Worm (Caenorhabditis elegans) whole organism, young adult: ENCODE measurements around the gene R04D3.2.

Source experiments
- B0019.2 ChIP-seq: fragments of 200-800 bp; sonication (Bioruptor generic); conservative IDR thresholded peaks from 2 replicates; pipeline ENCODE4 v1.3.6; 2022; ENCODE audit warnings: missing genetic modification reagents, missing genetic modification characterization, missing compliant biosample characterization
- B0336.3 ChIP-seq: fragments of 200-800 bp; sonication (Bioruptor generic); IDR thresholded peaks from 2 replicates; pipeline ENCODE4 v1.3.6; 2022; ENCODE audit warnings: missing genetic modification characterization, missing compliant biosample characterization
- D2030.7 ChIP-seq: fragments of 200-800 bp; sonication (Bioruptor generic); IDR thresholded peaks from 2 replicates; pipeline ENCODE4 v1.3.6; 2022; ENCODE audit warnings: missing genetic modification reagents, missing genetic modification characterization, missing compliant biosample characterization
- F22D6.2 ChIP-seq: sonication (generic microtip); optimal IDR thresholded peaks from 2 replicates; lab custom pipeline; 2016; ENCODE audit warnings: mild to moderate bottlenecking, missing genetic modification characterization, missing compliant biosample characterization
- F39B2.1 ChIP-seq: fragments of 200-800 bp; sonication (Bioruptor generic); IDR thresholded peaks from 2 replicates; pipeline ENCODE4 v1.3.6; 2022; ENCODE audit warnings: missing genetic modification reagents, missing genetic modification characterization, missing compliant biosample characterization
- F55B11.4 ChIP-seq: sonication (generic microtip); optimal IDR thresholded peaks from 2 replicates; lab custom pipeline; 2016; ENCODE audit warnings: missing compliant biosample characterization, missing genetic modification characterization, borderline replicate concordance; ENCODE audit not compliant: insufficient read depth
- F57C9.4 ChIP-seq: sonication (generic microtip); optimal IDR thresholded peaks from 2 replicates; lab custom pipeline; 2017; ENCODE audit warnings: mild to moderate bottlenecking, missing genetic modification characterization, missing compliant biosample characterization
- K12H6.12 ChIP-seq: fragments of 200-800 bp; sonication (Bioruptor generic); optimal IDR thresholded peaks from 2 replicates; lab custom pipeline; 2018; ENCODE audit warnings: mild to moderate bottlenecking, missing genetic modification characterization, missing compliant biosample characterization
- ZK185.1 ChIP-seq: sonication (generic microtip); optimal IDR thresholded peaks from 2 replicates; lab custom pipeline; 2016; ENCODE audit warnings: mild to moderate bottlenecking, missing genetic modification characterization, missing compliant biosample characterization; ENCODE audit not compliant: poor library complexity, severe bottlenecking
- ama-1 ChIP-seq, 3 experiments: fragments of 150-350 bp in 1 of 3; sonication (generic microtip) in 2 of 3; optimal IDR thresholded peaks; 2 replicates each; lab custom pipeline; 2014 to 2018; ENCODE audit warnings: missing biosample characterization in 2 of 3, missing genetic modification characterization in 2 of 3, missing genetic modification reagents in 2 of 3
- aptf-2 ChIP-seq: fragments of 200-800 bp; sonication (Bioruptor generic); conservative IDR thresholded peaks from 2 replicates; pipeline ENCODE4 v1.3.6; 2022; ENCODE audit warnings: missing genetic modification reagents, missing genetic modification characterization, missing compliant biosample characterization
- aptf-3 ChIP-seq: fragments of 200-800 bp; sonication (Bioruptor generic); IDR thresholded peaks from 2 replicates; pipeline ENCODE4 v1.3.6; 2022; ENCODE audit warnings: missing genetic modification characterization, missing compliant biosample characterization
- atf-7 ChIP-seq: sonication (generic microtip); optimal IDR thresholded peaks from 2 replicates; lab custom pipeline; 2017; ENCODE audit warnings: mild to moderate bottlenecking, missing genetic modification characterization, missing compliant biosample characterization
- bed-2 ChIP-seq: fragments of 200-800 bp; sonication (Bioruptor generic); IDR thresholded peaks from 2 replicates; pipeline ENCODE4 v1.3.6; 2022; ENCODE audit warnings: missing genetic modification reagents, missing genetic modification characterization, missing compliant biosample characterization
- cebp-1 ChIP-seq, 2 experiments: fragments of 200-800 bp in 1 of 2; sonication (Bioruptor generic) in 1 of 2; sonication (generic microtip) in 1 of 2; IDR thresholded peaks in 1 of 2; optimal IDR thresholded peaks in 1 of 2; 2 replicates each; pipeline versions ENCODE4 v1.3.6 to Lab custom; 2017 to 2022; ENCODE audit warnings: missing compliant biosample characterization in 2 of 2, missing genetic modification characterization in 2 of 2, mild to moderate bottlenecking in 1 of 2, missing genetic modification reagents in 1 of 2, moderate library complexity in 1 of 2
- ceh-27 ChIP-seq: fragments of 200-800 bp; sonication (Bioruptor generic); optimal IDR thresholded peaks from 2 replicates; lab custom pipeline; 2018; ENCODE audit warnings: mild to moderate bottlenecking, missing genetic modification characterization, moderate library complexity, missing compliant biosample characterization
- ceh-79 ChIP-seq: sonication (generic microtip); optimal IDR thresholded peaks from 2 replicates; lab custom pipeline; 2017; ENCODE audit warnings: mild to moderate bottlenecking, missing genetic modification characterization, missing compliant biosample characterization
- dox-1 ChIP-seq: fragments of 200-800 bp; sonication (Bioruptor generic); IDR thresholded peaks from 2 replicates; pipeline ENCODE4 v1.3.6; 2022; ENCODE audit warnings: missing genetic modification reagents, missing genetic modification characterization, missing compliant biosample characterization
- dpl-1 ChIP-seq: fragments of 150-350 bp; optimal IDR thresholded peaks from 2 replicates; lab custom pipeline; 2014; ENCODE audit warnings: missing biosample characterization, missing genetic modification reagents, missing genetic modification characterization
- ets-4 ChIP-seq: fragments of 200-800 bp; sonication (Bioruptor generic); optimal IDR thresholded peaks from 2 replicates; lab custom pipeline; 2018; ENCODE audit warnings: mild to moderate bottlenecking, missing genetic modification characterization, missing compliant biosample characterization
- fkh-3 ChIP-seq: sonication (generic microtip); optimal IDR thresholded peaks from 2 replicates; lab custom pipeline; 2016; ENCODE audit warnings: mild to moderate bottlenecking, missing genetic modification characterization, missing compliant biosample characterization
- hlh-26 ChIP-seq: fragments of 200-800 bp; sonication (Bioruptor generic); conservative IDR thresholded peaks from 2 replicates; pipeline ENCODE4 v1.3.6; 2022; ENCODE audit warnings: missing genetic modification reagents, missing genetic modification characterization, missing compliant biosample characterization
- hmg-1.2 ChIP-seq: fragments of 200-800 bp; sonication (Bioruptor generic); IDR thresholded peaks from 2 replicates; pipeline ENCODE4 v1.3.6; 2022; ENCODE audit warnings: missing genetic modification reagents, missing genetic modification characterization, missing compliant biosample characterization
- lag-1 ChIP-seq: fragments of 200-800 bp; sonication (Bioruptor generic); IDR thresholded peaks from 2 replicates; pipeline ENCODE4 v1.3.6; 2022; ENCODE audit warnings: missing genetic modification reagents, missing genetic modification characterization, missing compliant biosample characterization
- let-526 ChIP-seq: fragments of 200-800 bp; sonication (Bioruptor generic); IDR thresholded peaks from 2 replicates; pipeline ENCODE4 v1.3.6; 2022; ENCODE audit warnings: missing genetic modification reagents, missing genetic modification characterization, missing compliant biosample characterization
- let-607 ChIP-seq, 2 experiments: fragments of 200-800 bp in 1 of 2; sonication (Bioruptor generic) in 1 of 2; sonication (generic microtip) in 1 of 2; optimal IDR thresholded peaks; 2 replicates each; lab custom pipeline; 2016 to 2018; ENCODE audit warnings: mild to moderate bottlenecking in 2 of 2, missing compliant biosample characterization in 2 of 2, missing genetic modification characterization in 2 of 2, moderate library complexity in 2 of 2, missing genotype in 1 of 2
- lin-40 ChIP-seq: sonication (generic microtip); optimal IDR thresholded peaks from 2 replicates; lab custom pipeline; 2016; ENCODE audit warnings: missing genetic modification characterization, mild to moderate bottlenecking, missing compliant biosample characterization, missing genotype, missing genetic modification reagents
- nhr-80 ChIP-seq: sonication (generic microtip); optimal IDR thresholded peaks from 2 replicates; lab custom pipeline; 2016; ENCODE audit warnings: missing genetic modification characterization, missing compliant biosample characterization
- pha-4 ChIP-seq: fragments of 150-350 bp; sonication (generic microtip); optimal IDR thresholded peaks from 2 replicates; lab custom pipeline; 2014; ENCODE audit warnings: missing biosample characterization, missing genetic modification reagents, missing genetic modification characterization
- repo-1 ChIP-seq: sonication (generic microtip); optimal IDR thresholded peaks from 2 replicates; lab custom pipeline; 2017; ENCODE audit warnings: mild to moderate bottlenecking, missing genetic modification characterization, missing compliant biosample characterization
- sdz-38 ChIP-seq: sonication (generic microtip); optimal IDR thresholded peaks from 2 replicates; lab custom pipeline; 2016; ENCODE audit warnings: missing genotype, missing genetic modification characterization, missing compliant biosample characterization
- snpc-3.4 ChIP-seq: sonication (generic microtip); optimal IDR thresholded peaks from 2 replicates; lab custom pipeline; 2017; ENCODE audit warnings: missing genetic modification characterization, mild to moderate bottlenecking, missing compliant biosample characterization, antibody characterized with exemption, moderate library complexity, missing genotype, missing genetic modification reagents
- snpc-4 ChIP-seq, 5 experiments: fragments of 150-350 bp in 1 of 5; sonication (generic microtip) in 4 of 5; optimal IDR thresholded peaks; 2 replicates each; lab custom pipeline; 2014 to 2018; ENCODE audit warnings: missing genetic modification characterization in 5 of 5, missing biosample characterization in 3 of 5, antibody characterized with exemption in 2 of 5, mild to moderate bottlenecking in 2 of 5, missing compliant biosample characterization in 2 of 5, missing genotype in 2 of 5, moderate library complexity in 2 of 5, missing genetic modification reagents in 1 of 5
- tbp1 ChIP-seq: fragments of 200-800 bp; sonication (Bioruptor generic); optimal IDR thresholded peaks from 2 replicates; lab custom pipeline; 2018; ENCODE audit warnings: mild to moderate bottlenecking, missing genetic modification characterization, missing compliant biosample characterization
- ztf-22 ChIP-seq: fragments of 200-800 bp; sonication (Bioruptor generic); optimal IDR thresholded peaks from 2 replicates; lab custom pipeline; 2018; ENCODE audit warnings: mild to moderate bottlenecking, missing genetic modification characterization, moderate library complexity, missing compliant biosample characterization
- ztf-25 ChIP-seq: fragments of 200-800 bp; sonication (Bioruptor generic); IDR thresholded peaks from 2 replicates; pipeline ENCODE4 v1.3.6; 2022; ENCODE audit warnings: missing genetic modification reagents, missing genetic modification characterization, missing compliant biosample characterization
- ztf-28 ChIP-seq: fragments of 200-800 bp; sonication (Bioruptor generic); IDR thresholded peaks from 2 replicates; pipeline ENCODE4 v1.3.6; 2022; ENCODE audit warnings: missing genetic modification reagents, missing genetic modification characterization, missing compliant biosample characterization
- ztf-3 ChIP-seq: fragments of 200-800 bp; sonication (Bioruptor generic); optimal IDR thresholded peaks from 2 replicates; lab custom pipeline; 2018; ENCODE audit warnings: mild to moderate bottlenecking, missing genetic modification characterization, missing compliant biosample characterization
- ztf-6 ChIP-seq: fragments of 200-800 bp; sonication (Bioruptor generic); IDR thresholded peaks from 2 replicates; pipeline ENCODE4 v1.3.6; 2022; ENCODE audit warnings: missing genetic modification reagents, missing genetic modification characterization, missing compliant biosample characterization

R04D3.2 gene

DNA sequence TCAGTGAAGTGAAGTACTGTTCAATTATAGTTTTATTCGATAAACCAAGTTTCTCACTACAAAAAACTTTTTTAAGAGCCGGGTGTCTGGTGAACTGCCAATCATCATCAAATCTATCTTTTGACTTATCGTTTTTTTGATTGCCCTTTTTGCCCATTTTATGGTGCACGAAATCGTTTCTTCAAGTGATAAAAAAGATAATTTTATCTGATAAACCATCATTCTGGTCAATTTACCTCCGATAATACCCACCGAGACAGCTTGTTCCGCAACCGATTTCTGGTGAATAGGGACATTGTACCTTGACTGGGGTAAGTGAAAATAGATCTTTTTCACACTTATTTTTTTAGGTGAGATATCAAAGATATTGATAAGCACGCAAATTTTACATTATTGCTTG lies 28.9 kb downstream of the R04D3.2 start, which contains the start of gene K08H2.10 (continued):
- no peak for TF ChIP-seq lag-1 (GFP tag; lab: Robert Waterston, UW)

DNA sequence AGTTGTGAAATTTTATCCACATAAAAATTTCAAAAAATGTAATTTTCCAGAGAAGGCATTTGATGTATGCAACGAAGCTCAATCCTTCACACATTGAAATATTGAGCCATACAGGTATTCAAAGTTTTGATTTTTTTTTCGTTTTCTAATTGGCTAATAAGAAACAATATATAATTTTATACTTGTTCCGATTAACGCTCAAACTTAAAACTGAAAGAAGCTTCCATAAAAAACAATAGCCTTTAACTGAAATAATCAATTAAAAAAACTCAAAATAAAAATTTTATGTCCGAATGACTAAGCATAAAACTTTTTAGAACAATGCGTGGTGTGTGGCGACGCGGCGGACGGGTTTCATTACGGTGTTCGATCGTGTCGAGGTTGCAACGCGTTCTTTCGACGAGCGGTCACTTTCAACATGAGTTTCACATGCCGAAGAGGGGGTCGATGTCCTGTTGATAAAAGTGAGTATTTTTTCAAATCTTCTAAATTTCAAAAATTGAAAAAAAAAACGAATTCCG lies 34.5 kb downstream of the R04D3.2 start, which contains the start of gene nhr-32:
nhr-32 (plus strand) TSS at position 51 of the 521 bp plus-strand sequence.
- TF ChIP-seq let-607 (tag; optimal IDR thresholded peaks at IDR 0.05; lab: Kevin White, UChicago) (no peak), F55B11.4 (tag; lab: Kevin White, UChicago) (no peak), ama-1 (optimal IDR thresholded peaks at IDR 0.05; lab: Kevin White, UChicago) (no peak), ama-1 (GFP tag; optimal IDR thresholded peaks at IDR 0.05; lab: Kevin White, UChicago) (no peak)

ce11 chrX:13251354-13251843 lies 35.0 kb downstream of the R04D3.2 start:
- TF ChIP-seq B0336.3 (GFP tag; lab: Robert Waterston, UW) (0 out of 2 replicates have a peak, but pooled peaks have one; percentile 24), K12H6.12 (tag; lab: Kevin White, UChicago) (peak; percentile 61), aptf-3 (no peak), sdz-38 (tag; lab: Kevin White, UChicago) (no peak), ztf-22 (GFP tag; lab: Kevin White, UChicago) (no peak), nhr-80 (tag; lab: Kevin White, UChicago) (peak; percentile 74), snpc-4 (GFP tag; optimal IDR thresholded peaks at IDR 0.05; lab: Kevin White, UChicago) (no peak), snpc-4 (tag; optimal IDR thresholded peaks at IDR 0.05; lab: Kevin White, UChicago) (no peak), lin-40 (tag; lab: Kevin White, UChicago) (peak; percentile 48), tbp1 (GFP tag; lab: Kevin White, UChicago) (peak; percentile 25), ztf-3 (GFP tag; lab: Kevin White, UChicago) (no peak), ceh-27 (GFP tag; lab: Kevin White, UChicago) (peak; percentile 74), cebp-1 (GFP tag; IDR thresholded peaks at IDR 0.05; lab: Robert Waterston, UW) (no peak), cebp-1 (tag; optimal IDR thresholded peaks at IDR 0.05; lab: Kevin White, UChicago) (peak; percentile 60), ets-4 (no peak), repo-1 (tag; lab: Kevin White, UChicago) (no peak), hlh-26 (GFP tag; lab: Robert Waterston, UW) (no peak), hmg-1.2 (GFP tag; lab: Robert Waterston, UW) (peak; percentile 71; the same call in 1 of the 2 replicates), B0019.2 (no peak)
- TF ChIP-seq, all 124 proteins: peak for 8

- peak; percentile 12 for TF ChIP-seq tbp1 (GFP tag; lab: Kevin White, UChicago)
- TF ChIP-seq nhr-80 (tag; lab: Kevin White, UChicago), result peak; percentile 89
- no peak for TF ChIP-seq D2030.7 (GFP tag; lab: Robert Waterston, UW)
- TF ChIP-seq lin-40 (tag; lab: Kevin White, UChicago), result peak; percentile 31
- TF ChIP-seq let-526 (GFP tag; lab: Robert Waterston, UW), result 0 out of 2 replicates have a peak, but pooled peaks have one; percentile 18
- no peak for TF ChIP-seq bed-2 (GFP tag; lab: Robert Waterston, UW)
- no peak for TF ChIP-seq ztf-6 (GFP tag; lab: Robert Waterston, UW)
- no peak for TF ChIP-seq fkh-3 (tag; lab: Kevin White, UChicago)
- TF ChIP-seq F39B2.1, result no peak
- TF ChIP-seq ztf-25 (GFP tag; lab: Robert Waterston, UW), result no peak
- 0 out of 2 replicates have a peak, but pooled peaks have one; percentile 21 for TF ChIP-seq cebp-1 (GFP tag; IDR thresholded peaks at IDR 0.05; lab: Robert Waterston, UW)
- TF ChIP-seq cebp-1 (tag; optimal IDR thresholded peaks at IDR 0.05; lab: Kevin White, UChicago), result peak; percentile 45
- TF ChIP-seq ztf-28 (GFP tag; lab: Robert Waterston, UW), result no peak
- peak; percentile 90 for TF ChIP-seq pha-4 (tag; lab: Kevin White, UChicago)
- TF ChIP-seq dpl-1 (GFP tag; lab: Kevin White, UChicago), result no peak
- peak; percentile 30 for TF ChIP-seq ZK185.1
- TF ChIP-seq F57C9.4 (tag; lab: Kevin White, UChicago), result no peak
- TF ChIP-seq aptf-2 (GFP tag; lab: Robert Waterston, UW), result no peak
- no peak for TF ChIP-seq F22D6.2 (tag; lab: Kevin White, UChicago)
- peak; percentile 38; the same call in 1 of the 2 replicates for TF ChIP-seq dox-1 (GFP tag; lab: Robert Waterston, UW)
- TF ChIP-seq atf-7 (tag; lab: Kevin White, UChicago), result peak; percentile 38
- TF ChIP-seq B0336.3 (GFP tag; lab: Robert Waterston, UW), result peak; percentile 60; the same call in 1 of the 2 replicates
- TF ChIP-seq repo-1 (tag; lab: Kevin White, UChicago), result peak; percentile 16
- no peak for TF ChIP-seq B0019.2
- TF ChIP-seq ceh-79 (tag; lab: Kevin White, UChicago), result no peak
- peak; percentile 12 for TF ChIP-seq snpc-3.4 (tag; lab: Kevin White, UChicago)
Observed at ce11 chrX:13250163-13250562, 36.3 kb downstream of the R04D3.2 start.
